Worm (Caenorhabditis elegans): ENCODE measurements around the gene C02F12.8.

DNA sequence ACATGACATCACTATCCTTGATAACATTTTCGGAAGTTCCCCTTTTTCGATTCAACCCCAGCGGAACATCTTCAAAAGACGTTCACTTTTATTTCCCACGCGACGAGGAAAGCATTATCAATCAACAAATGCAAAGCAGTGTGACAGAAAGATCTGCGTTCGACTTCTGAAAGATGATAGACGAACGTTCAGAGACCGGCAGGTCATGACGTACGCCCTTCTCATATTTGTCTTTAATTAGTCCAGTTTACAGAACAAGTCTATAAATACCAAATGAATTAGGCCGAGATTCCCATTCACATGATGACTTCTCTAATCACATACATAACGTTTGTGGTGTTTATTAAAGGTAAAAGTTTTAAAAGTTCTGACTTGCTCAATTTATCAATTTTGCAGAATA is 38.4 kb downstream of the C02F12.8 start, which contains the start of gene R11G1.11:
- TF ChIP-seq ceh-34 (tag; optimal IDR thresholded peaks at IDR 0.05): no peak
- no peak for TF ChIP-seq lim-6 (tag; optimal IDR thresholded peaks at IDR 0.05)
- TF ChIP-seq ceh-14 (tag; optimal IDR thresholded peaks at IDR 0.05): no peak
- no peak for TF ChIP-seq nhr-11 (tag; optimal IDR thresholded peaks at IDR 0.05)
- no peak for TF ChIP-seq dmd-4 (tag; optimal IDR thresholded peaks at IDR 0.05; ENCODE audit: borderline replicate concordance)
- no peak for TF ChIP-seq hlh-30 (tag; optimal IDR thresholded peaks at IDR 0.05; ENCODE audit: insufficient read depth)
- TF ChIP-seq nhr-232 (tag; optimal IDR thresholded peaks at IDR 0.05): no peak
- no peak for TF ChIP-seq ceh-22 (tag; optimal IDR thresholded peaks at IDR 0.05)
- no peak for TF ChIP-seq hlh-13 (GFP tag; optimal IDR thresholded peaks at IDR 0.05)
- no peak for TF ChIP-seq elt-4 (tag; optimal IDR thresholded peaks at IDR 0.05)

Measured in whole organism, late embryonic.